Worm (Caenorhabditis elegans): ENCODE results near the gene nkb-3.

nkb-3 gene

ce11 chrX:13768562-13768961 lies 1.8 kb downstream of the nkb-3 start:
- TF ChIP-seq elt-1 (tag; optimal IDR thresholded peaks at IDR 0.05) (no peak), nhr-23 (tag; optimal IDR thresholded peaks at IDR 0.05) (peak; percentile 22), ceh-16 (tag; optimal IDR thresholded peaks at IDR 0.05) (no peak), tbx-2 (tag; optimal IDR thresholded peaks at IDR 0.05) (peak; percentile 49), ama-1 (optimal IDR thresholded peaks at IDR 0.05) (peak; percentile 22), ceh-9 (tag; optimal IDR thresholded peaks at IDR 0.05) (no peak), fkh-10 (GFP tag; optimal IDR thresholded peaks at IDR 0.05) (peak; percentile 89), nhr-77 (tag; optimal IDR thresholded peaks at IDR 0.05) (no peak), nfya-1 (tag; optimal IDR thresholded peaks at IDR 0.05; ENCODE audit: insufficient read depth) (peak; percentile 62), nhr-67 (tag; optimal IDR thresholded peaks at IDR 0.05) (no peak), nhr-237 (tag; optimal IDR thresholded peaks at IDR 0.05) (no peak), pha-4 (tag; optimal IDR thresholded peaks at IDR 0.05) (no peak), fos-1 (tag; optimal IDR thresholded peaks at IDR 0.05) (no peak), ztf-4 (tag; optimal IDR thresholded peaks at IDR 0.05) (no peak)

DNA sequence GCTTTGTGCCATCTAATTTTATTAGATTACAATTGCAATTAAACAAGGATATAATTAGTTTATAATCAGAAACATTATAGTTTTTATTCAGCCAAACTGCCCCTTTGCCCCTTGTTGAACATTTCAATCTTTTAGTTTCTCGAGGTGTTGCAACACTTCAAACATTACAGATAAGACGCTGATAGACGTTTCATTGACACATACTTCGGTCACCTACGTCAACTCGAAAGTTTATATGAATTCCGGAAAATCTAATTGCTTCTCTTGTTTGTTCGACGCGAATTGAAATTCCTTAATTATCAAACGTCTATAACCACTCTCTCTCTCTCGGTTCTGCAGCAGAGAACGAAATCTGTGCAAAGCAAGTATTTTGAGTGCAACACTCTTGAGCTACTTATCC lies 3.1 kb downstream of the nkb-3 start:
- TF ChIP-seq unc-62 (GFP tag; optimal IDR thresholded peaks at IDR 0.05) = no peak
- TF ChIP-seq ztf-11 (tag; optimal IDR thresholded peaks at IDR 0.05) = no peak
- TF ChIP-seq elt-2 (tag; optimal IDR thresholded peaks at IDR 0.05) = peak; percentile 65

ce11 chrX:13759676-13760447 lies 10.5 kb downstream of the nkb-3 start, which contains the start of gene cest-13:
TSS of gene cest-13 (plus strand) at chrX:13760237.
- TF ChIP-seq egl-27 (tag; optimal IDR thresholded peaks at IDR 0.05) = no peak
- TF ChIP-seq elt-2 (tag; optimal IDR thresholded peaks at IDR 0.05) = peak; percentile 79
- TF ChIP-seq daf-12 (tag; optimal IDR thresholded peaks at IDR 0.05) = no peak
- TF ChIP-seq pqm-1 (tag; optimal IDR thresholded peaks at IDR 0.05) = peak; percentile 84

- TF ChIP-seq mdl-1 (tag; optimal IDR thresholded peaks at IDR 0.05) = no peak
- TF ChIP-seq egl-5 (tag; optimal IDR thresholded peaks at IDR 0.05) = no peak
- TF ChIP-seq pqm-1 (tag; optimal IDR thresholded peaks at IDR 0.05) = no peak
- no peak for TF ChIP-seq fos-1 (tag; optimal IDR thresholded peaks at IDR 0.05)
- TF ChIP-seq elt-2 (tag; optimal IDR thresholded peaks at IDR 0.05) = no peak
- no peak for TF ChIP-seq ama-1 (optimal IDR thresholded peaks at IDR 0.05)
- TF ChIP-seq nhr-28 (tag; optimal IDR thresholded peaks at IDR 0.05) = no peak
Measured at ce11 chrX:13755469-13755868, 14.9 kb downstream of the nkb-3 start, which contains the start of gene aakb-1. TSS of gene aakb-1 (plus strand) at chrX:13755769.

DNA sequence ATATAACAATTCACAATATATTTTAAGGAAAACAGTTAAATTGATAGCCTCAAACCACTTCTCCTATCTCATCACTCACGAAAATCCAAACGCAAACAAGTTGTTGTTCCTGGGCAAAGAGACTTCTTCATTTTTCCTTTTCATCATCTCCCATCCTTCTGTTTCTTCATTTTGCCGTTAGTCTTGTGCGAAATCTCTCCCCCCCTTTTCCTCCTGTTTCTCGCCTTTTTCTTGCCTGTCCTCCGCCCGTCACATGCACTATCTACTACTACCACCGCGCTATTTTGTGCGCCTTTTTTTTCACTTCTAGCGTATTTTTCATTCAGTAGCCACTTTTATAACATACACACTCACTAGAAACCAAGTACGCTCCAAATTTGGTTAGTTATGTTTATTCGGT lies 15.9 kb downstream of the nkb-3 start:
- no peak for TF ChIP-seq ZK546.5 (tag; optimal IDR thresholded peaks at IDR 0.05)
- TF ChIP-seq elt-3 (tag; optimal IDR thresholded peaks at IDR 0.05) = no peak
- TF ChIP-seq sea-2 (GFP tag; optimal IDR thresholded peaks at IDR 0.05) = no peak
- TF ChIP-seq fos-1 (tag; optimal IDR thresholded peaks at IDR 0.05) = no peak
- TF ChIP-seq nhr-28 (tag; optimal IDR thresholded peaks at IDR 0.05) = no peak
- peak; percentile 46 for TF ChIP-seq nhr-23 (tag; optimal IDR thresholded peaks at IDR 0.05)
- TF ChIP-seq nhr-25 (tag; optimal IDR thresholded peaks at IDR 0.05) = peak; percentile 1
- peak; percentile 17 for TF ChIP-seq nhr-43 (tag; optimal IDR thresholded peaks at IDR 0.05; ENCODE audit: poor library complexity, severe bottlenecking)
- TF ChIP-seq nhr-77 (tag; optimal IDR thresholded peaks at IDR 0.05) = no peak
- no peak for TF ChIP-seq egl-5 (tag; optimal IDR thresholded peaks at IDR 0.05)
- no peak for TF ChIP-seq fkh-10 (GFP tag; optimal IDR thresholded peaks at IDR 0.05)
- peak; percentile 71 for TF ChIP-seq hmg-11 (tag; optimal IDR thresholded peaks at IDR 0.05)
- no peak for TF ChIP-seq daf-12 (tag; optimal IDR thresholded peaks at IDR 0.05)
- TF ChIP-seq unc-62 (GFP tag; optimal IDR thresholded peaks at IDR 0.05) = no peak
- TF ChIP-seq nhr-67 (tag; optimal IDR thresholded peaks at IDR 0.05) = no peak
- TF ChIP-seq unc-39 (tag; optimal IDR thresholded peaks at IDR 0.05) = no peak
- TF ChIP-seq nhr-11 (tag; optimal IDR thresholded peaks at IDR 0.05) = no peak
- TF ChIP-seq ceh-82 (tag; optimal IDR thresholded peaks at IDR 0.05) = no peak
- no peak for TF ChIP-seq pqm-1 (tag; optimal IDR thresholded peaks at IDR 0.05)
- peak; percentile 37 for TF ChIP-seq nfya-1 (tag; optimal IDR thresholded peaks at IDR 0.05; ENCODE audit: insufficient read depth)
- TF ChIP-seq lin-39 (tag; optimal IDR thresholded peaks at IDR 0.05) = no peak
- TF ChIP-seq nhr-12 (tag; optimal IDR thresholded peaks at IDR 0.05) = no peak
